1 fruit fly cellular context compared by ENCODE assay signal in genomic region chr2L:2750337-2751084, dm6.
TF ChIP-seq lines count a peak whose summit lies in the region.

No protein-coding gene starts in this region.

TF ChIP-seq in whole organism, embryonic, 481 proteins besides CTCF, POLR2A, EP300 and RAD21 (continued from another document and continues in another):
- peak; percentile 68 for TF ChIP-seq Hand (GFP tag; optimal IDR thresholded peaks at IDR 0.05; lab: Kevin White, UChicago)
- peak; percentile 88 for TF ChIP-seq gem (tag; optimal IDR thresholded peaks at IDR 0.05; lab: Kevin White, UChicago)
- peak; percentile 68 for TF ChIP-seq CG15601 (tag; optimal IDR thresholded peaks at IDR 0.05; lab: Kevin White, UChicago)
- TF ChIP-seq CG4328 (GFP tag; optimal IDR thresholded peaks at IDR 0.05; lab: Kevin White, UChicago): peak; percentile 30
- no peak for TF ChIP-seq Ravus (GFP tag; IDR thresholded peaks at IDR 0.05; lab: Robert Waterston, UW)
- peak; percentile 85 for TF ChIP-seq dmrt99B (tag; optimal IDR thresholded peaks at IDR 0.05; lab: Kevin White, UChicago)
- peak in 1 of 2 experiments; percentile 49 for TF ChIP-seq Hr78 (GFP tag; optimal IDR thresholded peaks at IDR 0.05; lab: Kevin White, UChicago)
- peak; percentile 78 for TF ChIP-seq scrt (GFP tag; optimal IDR thresholded peaks at IDR 0.05; lab: Kevin White, UChicago)
- peak; percentile 81; the same call in 2 of the 3 replicates for TF ChIP-seq CG11093 (GFP tag; IDR thresholded peaks at IDR 0.05; lab: Robert Waterston, UW)
- TF ChIP-seq btn (GFP tag; optimal IDR thresholded peaks at IDR 0.05; lab: Kevin White, UChicago): peak; percentile 80
- TF ChIP-seq CG12299 (tag; optimal IDR thresholded peaks at IDR 0.05; lab: Kevin White, UChicago): no peak
- TF ChIP-seq CG17361 (GFP tag; IDR thresholded peaks at IDR 0.05; lab: Robert Waterston, UW): no peak
- peak; percentile 96 for TF ChIP-seq zf30C (GFP tag; optimal IDR thresholded peaks at IDR 0.05; lab: Kevin White, UChicago)
- TF ChIP-seq Usf (GFP tag; optimal IDR thresholded peaks at IDR 0.05; lab: Kevin White, UChicago): peak; percentile 69
- no peak for TF ChIP-seq CG14667 (GFP tag; IDR thresholded peaks at IDR 0.05; lab: Robert Waterston, UW)
- TF ChIP-seq Mrtf (GFP tag; IDR thresholded peaks at IDR 0.05; lab: Robert Waterston, UW): no peak
- peak; percentile 74 for TF ChIP-seq az2 (GFP tag; optimal IDR thresholded peaks at IDR 0.05; lab: Kevin White, UChicago)
- TF ChIP-seq Ssrp (tag; optimal IDR thresholded peaks at IDR 0.05; lab: Kevin White, UChicago): peak; percentile 60
- no peak for TF ChIP-seq CG8478 (optimal IDR thresholded peaks at IDR 0.05; lab: Kevin White, UChicago)
- no peak for TF ChIP-seq gt (GFP tag; IDR thresholded peaks at IDR 0.05; lab: Robert Waterston, UW)
- peak; percentile 12 for TF ChIP-seq MESR4 (GFP tag; optimal IDR thresholded peaks at IDR 0.05; lab: Kevin White, UChicago)
- peak; percentile 78 for TF ChIP-seq Dad (GFP tag; optimal IDR thresholded peaks at IDR 0.05; lab: Kevin White, UChicago)
- TF ChIP-seq CG14441 (GFP tag; IDR thresholded peaks at IDR 0.05; lab: Robert Waterston, UW): no peak
- peak; percentile 99 for TF ChIP-seq CG10274 (GFP tag; optimal IDR thresholded peaks at IDR 0.05; lab: Kevin White, UChicago)
- no peak for TF ChIP-seq CG11560 (tag; IDR thresholded peaks at IDR 0.05; lab: Robert Waterston, UW)
- TF ChIP-seq CG4282 (GFP tag; optimal IDR thresholded peaks at IDR 0.05; lab: Kevin White, UChicago): peak; percentile 60
- TF ChIP-seq CG7987 (GFP tag; optimal IDR thresholded peaks at IDR 0.05; lab: Kevin White, UChicago): peak; percentile 86
- TF ChIP-seq Drgx (GFP tag; IDR thresholded peaks at IDR 0.05; lab: Robert Waterston, UW): no peak
- peak; percentile 27 for TF ChIP-seq CG2116 (GFP tag; optimal IDR thresholded peaks at IDR 0.05; lab: Kevin White, UChicago)
- no peak for TF ChIP-seq Xrp1 (GFP tag; IDR thresholded peaks at IDR 0.05; lab: Robert Waterston, UW)
- TF ChIP-seq gsb (GFP tag; IDR thresholded peaks at IDR 0.05; lab: Robert Waterston, UW): no peak
- peak; percentile 80 for TF ChIP-seq CG17568 (GFP tag; optimal IDR thresholded peaks at IDR 0.05; lab: Kevin White, UChicago)
- TF ChIP-seq Dref (GFP tag; IDR thresholded peaks at IDR 0.05; lab: Robert Waterston, UW): no peak
- TF ChIP-seq CG18476 (GFP tag; optimal IDR thresholded peaks at IDR 0.05; lab: Kevin White, UChicago): peak; percentile 48
- no peak for TF ChIP-seq CG7271 (tag; optimal IDR thresholded peaks at IDR 0.05; lab: Kevin White, UChicago)
- peak; percentile 42; the same call in 2 of the 3 replicates for TF ChIP-seq croc (GFP tag; conservative IDR thresholded peaks at IDR 0.05; lab: Robert Waterston, UW)
- TF ChIP-seq seq (GFP tag; IDR thresholded peaks at IDR 0.05; lab: Robert Waterston, UW): no peak
- no peak for TF ChIP-seq E2f2 (GFP tag; IDR thresholded peaks at IDR 0.05; lab: Robert Waterston, UW)
- TF ChIP-seq MBD-R2 (GFP tag; IDR thresholded peaks at IDR 0.05; lab: Robert Waterston, UW): no peak
- peak; percentile 85 for TF ChIP-seq Side (GFP tag; optimal IDR thresholded peaks at IDR 0.05; lab: Kevin White, UChicago)
- no peak for TF ChIP-seq CG16813 (GFP tag; IDR thresholded peaks at IDR 0.05; lab: Robert Waterston, UW; ENCODE audit: partially characterized antibody)
- no peak for TF ChIP-seq Atf6 (GFP tag; IDR thresholded peaks at IDR 0.05; lab: Robert Waterston, UW)
- TF ChIP-seq caup (GFP tag; optimal IDR thresholded peaks at IDR 0.05; lab: Kevin White, UChicago; ENCODE audit: severe bottlenecking): peak; percentile 89
- TF ChIP-seq Camta (GFP tag; optimal IDR thresholded peaks at IDR 0.05; lab: Kevin White, UChicago): peak; percentile 69
- TF ChIP-seq CG2129 (GFP tag; IDR thresholded peaks at IDR 0.05; lab: Robert Waterston, UW; ENCODE audit: partially characterized antibody): no peak
- no peak for TF ChIP-seq CG9932 (GFP tag; IDR thresholded peaks at IDR 0.05; lab: Robert Waterston, UW)
- peak; percentile 83 for TF ChIP-seq phol (tag; optimal IDR thresholded peaks at IDR 0.05; lab: Kevin White, UChicago)
- TF ChIP-seq CG12769 (tag; optimal IDR thresholded peaks at IDR 0.05; lab: Kevin White, UChicago): peak; percentile 92
- peak; percentile 66 for TF ChIP-seq CG12104 (GFP tag; optimal IDR thresholded peaks at IDR 0.05; lab: Kevin White, UChicago)
- no peak for TF ChIP-seq CG43689 (GFP tag; IDR thresholded peaks at IDR 0.05; lab: Robert Waterston, UW)
- TF ChIP-seq H15 (GFP tag; IDR thresholded peaks at IDR 0.05; lab: Robert Waterston, UW): no peak
- peak; percentile 70 for TF ChIP-seq Chrac-16 (GFP tag; optimal IDR thresholded peaks at IDR 0.05; lab: Kevin White, UChicago)
- TF ChIP-seq nom (GFP tag; optimal IDR thresholded peaks at IDR 0.05; lab: Kevin White, UChicago): peak; percentile 2
- peak; percentile 91 for TF ChIP-seq CG2120 (GFP tag; optimal IDR thresholded peaks at IDR 0.05; lab: Kevin White, UChicago)
- peak; percentile 94 for TF ChIP-seq abd-A (tag; optimal IDR thresholded peaks at IDR 0.05; lab: Kevin White, UChicago)
- TF ChIP-seq CG10366 (GFP tag; IDR thresholded peaks at IDR 0.05; lab: Robert Waterston, UW): no peak
- TF ChIP-seq ewg (GFP tag; optimal IDR thresholded peaks at IDR 0.05; lab: Kevin White, UChicago): peak; percentile 54
- TF ChIP-seq CG7357 (GFP tag; IDR thresholded peaks at IDR 0.05; lab: Robert Waterston, UW): peak; percentile 74
- peak; percentile 44 for TF ChIP-seq dm (GFP tag; optimal IDR thresholded peaks at IDR 0.05; lab: Kevin White, UChicago)
- peak; percentile 93 for TF ChIP-seq gro (GFP tag; optimal IDR thresholded peaks at IDR 0.05; lab: Kevin White, UChicago)
- TF ChIP-seq CG6813 (GFP tag; optimal IDR thresholded peaks at IDR 0.05; lab: Kevin White, UChicago): peak; percentile 87
- TF ChIP-seq CG18262 (tag; optimal IDR thresholded peaks at IDR 0.05; lab: Kevin White, UChicago): peak; percentile 83
- peak; percentile 71 for TF ChIP-seq pb (GFP tag; optimal IDR thresholded peaks at IDR 0.05; lab: Kevin White, UChicago)
- peak; percentile 79 for TF ChIP-seq Hsf (GFP tag; optimal IDR thresholded peaks at IDR 0.05; lab: Kevin White, UChicago)
- peak; percentile 41 for TF ChIP-seq CG8359 (GFP tag; optimal IDR thresholded peaks at IDR 0.05; lab: Kevin White, UChicago; ENCODE audit: borderline replicate concordance)
- TF ChIP-seq CkIIα-i1 (GFP tag; IDR thresholded peaks at IDR 0.05; lab: Robert Waterston, UW): no peak
- no peak for TF ChIP-seq p53 (GFP tag; optimal IDR thresholded peaks at IDR 0.05; lab: Kevin White, UChicago)
- TF ChIP-seq CG13894 (tag; optimal IDR thresholded peaks at IDR 0.05; lab: Kevin White, UChicago): peak; percentile 93
- no peak for TF ChIP-seq GATAe (GFP tag; conservative IDR thresholded peaks at IDR 0.05; lab: Robert Waterston, UW)
- peak; percentile 51 for TF ChIP-seq CG15696 (tag; optimal IDR thresholded peaks at IDR 0.05; lab: Kevin White, UChicago)
- peak; percentile 5 for TF ChIP-seq CG13123 (GFP tag; optimal IDR thresholded peaks at IDR 0.05; lab: Kevin White, UChicago)
- no peak for TF ChIP-seq CG31388 (GFP tag; optimal IDR thresholded peaks at IDR 0.05; lab: Kevin White, UChicago)
- TF ChIP-seq CG15479 (GFP tag; optimal IDR thresholded peaks at IDR 0.05; lab: Kevin White, UChicago): peak; percentile 92
- peak; percentile 81 for TF ChIP-seq CG10979 (tag; optimal IDR thresholded peaks at IDR 0.05; lab: Kevin White, UChicago)
- TF ChIP-seq CG11695 (GFP tag; IDR thresholded peaks at IDR 0.05; lab: Robert Waterston, UW): no peak
- TF ChIP-seq BtbVII (GFP tag; optimal IDR thresholded peaks at IDR 0.05; lab: Kevin White, UChicago): peak; percentile 88
- peak; percentile 81 for TF ChIP-seq luna (GFP tag; optimal IDR thresholded peaks at IDR 0.05; lab: Kevin White, UChicago)
- peak; percentile 45 for TF ChIP-seq CG13775 (GFP tag; optimal IDR thresholded peaks at IDR 0.05; lab: Kevin White, UChicago)
- peak; percentile 64 for TF ChIP-seq Jarid2 (GFP tag; optimal IDR thresholded peaks at IDR 0.05; lab: Kevin White, UChicago)
- TF ChIP-seq Hr51 (GFP tag; optimal IDR thresholded peaks at IDR 0.05; lab: Kevin White, UChicago): peak; percentile 71 to 86
- TF ChIP-seq C15 (GFP tag; IDR thresholded peaks at IDR 0.05; lab: Robert Waterston, UW): no peak
- TF ChIP-seq ttk (GFP tag; IDR thresholded peaks at IDR 0.05; lab: Robert Waterston, UW): no peak
- peak; percentile 79 for TF ChIP-seq zfh2 (GFP tag; optimal IDR thresholded peaks at IDR 0.05; lab: Kevin White, UChicago)
- no peak for TF ChIP-seq CG6175 (GFP tag; IDR thresholded peaks at IDR 0.05; lab: Robert Waterston, UW)
- TF ChIP-seq Sin3A (optimal IDR thresholded peaks at IDR 0.05; lab: Kevin White, UChicago): no peak
- TF ChIP-seq sug (tag; optimal IDR thresholded peaks at IDR 0.05; lab: Kevin White, UChicago): peak; percentile 65
- TF ChIP-seq sc (optimal IDR thresholded peaks at IDR 0.05; lab: Kevin White, UChicago): no peak
- peak; percentile 49 for TF ChIP-seq sc (GFP tag; optimal IDR thresholded peaks at IDR 0.05; lab: Kevin White, UChicago)
- TF ChIP-seq al (GFP tag; IDR thresholded peaks at IDR 0.05; lab: Robert Waterston, UW): no peak
- TF ChIP-seq salm (tag; optimal IDR thresholded peaks at IDR 0.05; lab: Kevin White, UChicago): peak; percentile 47
- TF ChIP-seq Dp (GFP tag; optimal IDR thresholded peaks at IDR 0.05; lab: Kevin White, UChicago): peak; percentile 0
- TF ChIP-seq CG13624 (GFP tag; optimal IDR thresholded peaks at IDR 0.05; lab: Kevin White, UChicago): peak; percentile 90
- peak; percentile 72 for TF ChIP-seq CG4424 (GFP tag; optimal IDR thresholded peaks at IDR 0.05; lab: Kevin White, UChicago)
- TF ChIP-seq cato (GFP tag; optimal IDR thresholded peaks at IDR 0.05; lab: Kevin White, UChicago; ENCODE audit: borderline replicate concordance): no peak
- peak; percentile 81 for TF ChIP-seq CG15514 (GFP tag; optimal IDR thresholded peaks at IDR 0.05; lab: Kevin White, UChicago)
- no peak for TF ChIP-seq CG10959 (GFP tag; IDR thresholded peaks at IDR 0.05; lab: Robert Waterston, UW)
- peak; percentile 75 for TF ChIP-seq HLH54F (GFP tag; optimal IDR thresholded peaks at IDR 0.05; lab: Kevin White, UChicago)
- no peak for TF ChIP-seq hkb (optimal IDR thresholded peaks at IDR 0.05; lab: Kevin White, UChicago)
- TF ChIP-seq hkb (GFP tag; IDR thresholded peaks at IDR 0.05; lab: Robert Waterston, UW): no peak
- TF ChIP-seq Gug (GFP tag; IDR thresholded peaks at IDR 0.05; lab: Robert Waterston, UW): peak; percentile 88
- TF ChIP-seq jumu (GFP tag; optimal IDR thresholded peaks at IDR 0.05; lab: Kevin White, UChicago): peak; percentile 76
- no peak for TF ChIP-seq jigr1 (GFP tag; IDR thresholded peaks at IDR 0.05; lab: Robert Waterston, UW)
- peak; percentile 80 for TF ChIP-seq PHDP (tag; optimal IDR thresholded peaks at IDR 0.05; lab: Kevin White, UChicago)
- TF ChIP-seq mirr (GFP tag; optimal IDR thresholded peaks at IDR 0.05; lab: Kevin White, UChicago): peak; percentile 87
- peak; percentile 73 for TF ChIP-seq CG8089 (GFP tag; optimal IDR thresholded peaks at IDR 0.05; lab: Kevin White, UChicago)
- no peak for TF ChIP-seq CG2199 (GFP tag; IDR thresholded peaks at IDR 0.05; lab: Robert Waterston, UW)
- peak; percentile 84 for TF ChIP-seq CG7556 (GFP tag; optimal IDR thresholded peaks at IDR 0.05; lab: Kevin White, UChicago)
- TF ChIP-seq CG17802 (tag; optimal IDR thresholded peaks at IDR 0.05; lab: Kevin White, UChicago): peak; percentile 32
- peak; percentile 86 for TF ChIP-seq Fer1 (GFP tag; optimal IDR thresholded peaks at IDR 0.05; lab: Kevin White, UChicago)
- TF ChIP-seq sens (GFP tag; lab: Kevin White, UChicago): peak; percentile 94
- peak; percentile 70 for TF ChIP-seq onecut (GFP tag; IDR thresholded peaks at IDR 0.05; lab: Robert Waterston, UW)
- peak; percentile 58 for TF ChIP-seq tin (GFP tag; optimal IDR thresholded peaks at IDR 0.05; lab: Kevin White, UChicago)
- TF ChIP-seq Dll (GFP tag; IDR thresholded peaks at IDR 0.05; lab: Robert Waterston, UW; ENCODE audit: partially characterized antibody): no peak
- TF ChIP-seq Myb (GFP tag; optimal IDR thresholded peaks at IDR 0.05; lab: Kevin White, UChicago): peak; percentile 64
- no peak for TF ChIP-seq CG17328 (GFP tag; IDR thresholded peaks at IDR 0.05; lab: Robert Waterston, UW)
- no peak for TF ChIP-seq ara (GFP tag; IDR thresholded peaks at IDR 0.05; lab: Robert Waterston, UW)
- no peak for TF ChIP-seq Dfd (GFP tag; optimal IDR thresholded peaks at IDR 0.05; lab: Kevin White, UChicago)
- peak in 1 of 3 experiments; percentile 61 for TF ChIP-seq lola (GFP tag; optimal IDR thresholded peaks at IDR 0.05; lab: Kevin White, UChicago)
- TF ChIP-seq sna (GFP tag; IDR thresholded peaks at IDR 0.05; lab: Robert Waterston, UW; ENCODE audit: partially characterized antibody): no peak
- peak; percentile 79 for TF ChIP-seq CG31365 (tag; optimal IDR thresholded peaks at IDR 0.05; lab: Kevin White, UChicago)
- no peak for TF ChIP-seq run (tag; optimal IDR thresholded peaks at IDR 0.05; lab: Kevin White, UChicago)
- no peak for TF ChIP-seq CG1024 (GFP tag; IDR thresholded peaks at IDR 0.05; lab: Robert Waterston, UW)
- no peak for TF ChIP-seq bbx (GFP tag; IDR thresholded peaks at IDR 0.05; lab: Robert Waterston, UW; ENCODE audit: partially characterized antibody)
- TF ChIP-seq danr (GFP tag; IDR thresholded peaks at IDR 0.05; lab: Robert Waterston, UW): no peak
- peak; percentile 79 for TF ChIP-seq pum (GFP tag; optimal IDR thresholded peaks at IDR 0.05; lab: Kevin White, UChicago)
- no peak for TF ChIP-seq stc (GFP tag; IDR thresholded peaks at IDR 0.05; lab: Robert Waterston, UW)
- TF ChIP-seq Scr (GFP tag; IDR thresholded peaks at IDR 0.05; lab: Robert Waterston, UW; ENCODE audit: partially characterized antibody): no peak
- peak; percentile 70 for TF ChIP-seq pnt (GFP tag; optimal IDR thresholded peaks at IDR 0.05; lab: Kevin White, UChicago)
- peak; percentile 85 for TF ChIP-seq HmgZ (tag; optimal IDR thresholded peaks at IDR 0.05; lab: Kevin White, UChicago)
- no peak for TF ChIP-seq ranshi (GFP tag; IDR thresholded peaks at IDR 0.05; lab: Robert Waterston, UW)
- no peak for TF ChIP-seq br (optimal IDR thresholded peaks at IDR 0.05; lab: Kevin White, UChicago)
- no peak for TF ChIP-seq CG10431 (GFP tag; optimal IDR thresholded peaks at IDR 0.05; lab: Kevin White, UChicago)
- peak; percentile 72 for TF ChIP-seq CG9609 (GFP tag; optimal IDR thresholded peaks at IDR 0.05; lab: Kevin White, UChicago)
- peak; percentile 57 for TF ChIP-seq CG1529 (GFP tag; optimal IDR thresholded peaks at IDR 0.05; lab: Kevin White, UChicago)
- peak; percentile 48 for TF ChIP-seq CG12942 (GFP tag; optimal IDR thresholded peaks at IDR 0.05; lab: Kevin White, UChicago)
- TF ChIP-seq Rx (GFP tag; IDR thresholded peaks at IDR 0.05; lab: Robert Waterston, UW): no peak
